Worm (Caenorhabditis elegans): Measurements from ENCODE around the gene akt-1.

DNA sequence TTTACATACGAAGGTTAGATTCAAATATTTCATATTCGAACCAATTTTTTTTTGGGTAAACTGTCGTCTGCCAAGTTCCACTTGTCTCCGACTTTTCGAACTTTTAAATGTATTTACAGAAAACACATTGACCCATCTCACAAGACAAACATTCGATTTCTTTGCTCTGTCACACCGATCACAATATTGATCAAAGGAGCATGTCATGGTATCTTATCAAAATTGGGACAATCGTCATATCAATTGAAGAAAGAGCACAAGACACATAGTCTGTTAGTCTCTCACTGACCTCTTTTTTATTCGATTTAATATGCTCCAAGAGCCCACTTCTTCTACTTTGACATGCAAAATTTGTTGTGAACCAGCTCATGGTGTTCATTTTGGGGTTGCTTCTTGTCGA is 7.3 kb downstream of the akt-1 start, which contains the start of gene nhr-232:
- no peak for TF ChIP-seq sox-4 (tag; optimal IDR thresholded peaks at IDR 0.05)
- no peak for TF ChIP-seq fax-1 (tag; optimal IDR thresholded peaks at IDR 0.05)
- no peak for TF ChIP-seq ceh-9 (tag; optimal IDR thresholded peaks at IDR 0.05)
- TF ChIP-seq nhr-232 (tag; optimal IDR thresholded peaks at IDR 0.05) = no peak
- no peak for TF ChIP-seq rnt-1 (tag; optimal IDR thresholded peaks at IDR 0.05)
- no peak for TF ChIP-seq npax-4 (tag; optimal IDR thresholded peaks at IDR 0.05)
- no peak for TF ChIP-seq pat-9 (tag; optimal IDR thresholded peaks at IDR 0.05)
- no peak for TF ChIP-seq nfya-1 (tag; optimal IDR thresholded peaks at IDR 0.05)
- no peak for TF ChIP-seq fkh-10 (GFP tag; optimal IDR thresholded peaks at IDR 0.05)
- peak; percentile 62 for TF ChIP-seq elt-2 (tag; optimal IDR thresholded peaks at IDR 0.05)
- no peak for TF ChIP-seq tbx-2 (tag; optimal IDR thresholded peaks at IDR 0.05)
- TF ChIP-seq unc-86 (tag; optimal IDR thresholded peaks at IDR 0.05) = no peak
